Worm (Caenorhabditis elegans) whole organism, mixed stage, embryonic: ENCODE data around the gene dhs-11.

Experiments
- M03D4.4 ChIP-seq: sonication (generic microtip); optimal IDR thresholded peaks from 2 replicates; lab custom pipeline; 2017; ENCODE audit warnings: mild to moderate bottlenecking, missing genetic modification characterization, missing compliant biosample characterization
- elt-1 ChIP-seq: sonication (generic microtip); optimal IDR thresholded peaks from 2 replicates; lab custom pipeline; 2017; ENCODE audit warnings: missing genetic modification characterization, mild to moderate bottlenecking, missing compliant biosample characterization, antibody characterized with exemption, moderate library complexity, borderline replicate concordance; ENCODE audit not compliant: insufficient read depth
- elt-3 ChIP-seq: fragments of 150-350 bp; optimal IDR thresholded peaks from 2 replicates; lab custom pipeline; 2014; ENCODE audit warnings: missing biosample characterization, missing genetic modification characterization
- mep-1 ChIP-seq: fragments of 150-350 bp; optimal IDR thresholded peaks from 2 replicates; lab custom pipeline; 2017; ENCODE audit warnings: missing biosample characterization, missing genetic modification reagents, missing genetic modification characterization, inconsistent platforms
- nhr-12 ChIP-seq: fragments of 150-350 bp; optimal IDR thresholded peaks from 2 replicates; lab custom pipeline; 2014; ENCODE audit warnings: missing biosample characterization, missing genetic modification characterization
- nhr-28 ChIP-seq: fragments of 150-350 bp; optimal IDR thresholded peaks from 2 replicates; lab custom pipeline; 2014; ENCODE audit warnings: missing biosample characterization, missing genetic modification characterization
- snpc-4 ChIP-seq: fragments of 150-350 bp; optimal IDR thresholded peaks from 2 replicates; lab custom pipeline; 2014; ENCODE audit warnings: missing biosample characterization, missing genetic modification characterization
- unc-39 ChIP-seq: fragments of 150-350 bp; optimal IDR thresholded peaks from 2 replicates; lab custom pipeline; 2014; ENCODE audit warnings: missing biosample characterization, missing genetic modification characterization
- unc-62 ChIP-seq: fragments of 150-350 bp; optimal IDR thresholded peaks from 2 replicates; lab custom pipeline; 2014; ENCODE audit warnings: missing biosample characterization, missing genetic modification reagents, missing genetic modification characterization

DNA sequence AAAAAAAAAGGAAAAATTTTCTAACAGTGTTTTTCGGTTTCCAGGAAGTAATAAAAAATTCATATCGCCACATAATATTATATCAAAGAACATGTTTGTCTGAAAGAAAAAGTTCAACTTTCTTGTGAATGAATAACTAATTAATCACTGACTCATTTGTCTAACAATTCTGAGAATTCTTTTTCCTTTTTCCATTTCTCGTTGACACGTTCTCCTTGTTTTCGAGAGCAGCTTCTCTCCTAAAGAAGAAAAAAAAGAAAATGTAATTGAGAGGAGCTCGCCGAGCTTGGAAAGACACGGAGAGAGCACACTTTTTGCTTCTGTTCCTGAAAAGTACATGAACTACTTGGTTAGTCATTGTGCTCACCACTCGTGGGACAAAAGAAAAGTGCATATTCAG, 34.5 kb downstream of the dhs-11 start:
- TF ChIP-seq unc-39 (tag; lab: Kevin White, UChicago) (no peak), unc-62 (no peak), M03D4.4 (tag; lab: Kevin White, UChicago) (no peak), mep-1 (no peak), nhr-28 (tag; lab: Kevin White, UChicago) (no peak), elt-1 (tag; lab: Kevin White, UChicago) (no peak), snpc-4 (tag; lab: Kevin White, UChicago) (no peak), nhr-12 (tag; lab: Kevin White, UChicago) (no peak), elt-3 (tag; lab: Kevin White, UChicago) (no peak)
